Worm (Caenorhabditis elegans): ENCODE data around the gene R02D5.10.

DNA sequence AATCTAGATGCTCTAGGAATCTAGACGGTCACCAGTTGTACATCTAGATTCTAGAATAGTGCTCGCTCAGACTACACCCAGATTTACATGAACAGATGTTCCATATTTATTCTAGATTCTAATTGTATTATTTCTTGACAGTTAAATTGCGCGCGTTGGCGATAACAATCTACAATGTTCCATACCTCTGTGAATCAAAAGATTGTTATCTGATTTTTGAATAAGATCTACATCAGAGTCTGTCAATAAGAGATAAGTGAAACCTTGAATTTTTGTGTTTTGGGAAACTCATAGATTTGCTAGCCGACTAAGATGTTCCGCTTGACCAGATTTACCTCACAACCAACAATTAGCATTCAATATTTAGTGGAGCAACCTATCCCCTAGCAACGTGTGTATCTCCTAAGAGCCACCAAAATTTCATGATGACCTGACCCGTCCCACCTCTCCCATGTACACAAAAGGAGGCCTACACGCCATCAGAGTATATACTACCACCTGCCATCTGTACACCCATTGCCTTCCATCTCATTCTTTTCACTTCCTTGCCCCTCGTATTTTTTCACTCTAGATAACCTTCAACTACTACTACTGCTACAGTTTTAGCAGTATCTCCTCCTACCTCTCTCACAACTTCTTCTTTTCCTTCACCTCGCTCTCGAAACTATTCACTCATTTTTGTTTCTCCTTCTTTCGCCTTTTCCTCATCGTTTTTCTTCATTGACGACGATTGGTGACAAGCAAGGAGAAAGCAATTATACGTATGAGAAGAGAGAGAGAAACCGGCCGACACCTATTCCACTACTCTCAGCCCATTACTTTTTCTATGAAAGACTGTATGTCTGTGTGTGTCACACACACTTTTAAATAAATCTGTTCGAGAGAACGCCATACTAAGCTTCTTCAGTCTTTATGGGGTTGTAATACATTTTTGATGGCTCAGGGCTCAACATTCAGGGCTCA, 24.9 kb downstream of the R02D5.10 start:
- TF ChIP-seq C08G9.2 (tag; optimal IDR thresholded peaks at IDR 0.05) (no peak), nfya-1 (tag; optimal IDR thresholded peaks at IDR 0.05) (no peak), ceh-45 (GFP tag; IDR thresholded peaks at IDR 0.05) (no peak), K09A11.1 (tag; optimal IDR thresholded peaks at IDR 0.05; ENCODE audit: insufficient read depth) (no peak), F13H6.1 (tag; optimal IDR thresholded peaks at IDR 0.05) (no peak), unc-3 (GFP tag; conservative IDR thresholded peaks at IDR 0.05) (no peak), unc-3 (tag; optimal IDR thresholded peaks at IDR 0.05) (no peak), pqm-1 (tag; optimal IDR thresholded peaks at IDR 0.05) (no peak), ceh-14 (tag; optimal IDR thresholded peaks at IDR 0.05) (no peak), zip-5 (tag; optimal IDR thresholded peaks at IDR 0.05) (no peak)

Measured in whole organism, late embryonic.